Worm (Caenorhabditis elegans): ENCODE data around the gene F46E10.2.
A peak's percentile ranks its signal among the peaks of the same experiment; 100 is the strongest.

F46E10.2 gene

DNA sequence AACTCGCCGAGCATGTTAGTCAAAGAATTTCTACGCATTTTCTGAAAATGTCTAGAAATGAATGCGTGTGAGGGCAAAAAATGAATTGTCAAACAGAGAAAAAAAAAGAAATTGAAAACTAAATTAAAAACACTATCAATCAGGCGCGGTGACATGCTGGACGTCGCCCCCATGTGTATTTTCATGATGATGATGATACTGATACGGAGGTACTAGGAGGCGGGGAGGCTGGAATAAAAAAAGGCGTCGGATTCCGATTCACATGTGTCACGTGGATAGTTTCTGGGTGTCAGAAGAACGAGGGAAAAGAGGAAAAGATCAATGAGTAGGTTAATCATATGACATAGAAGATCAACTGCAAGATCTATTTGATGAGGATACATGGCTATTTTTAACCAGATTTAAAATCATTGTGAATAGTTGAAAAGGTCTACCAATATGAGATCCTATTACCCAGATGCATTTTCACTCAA is 14.9 kb upstream of the F46E10.2 start, which contains the start of gene W01A11.7:
W01A11.7 (minus strand) TSS at position 51 of the 473 bp plus-strand sequence.
- no peak for TF ChIP-seq dao-5 (tag; optimal IDR thresholded peaks at IDR 0.05)
- no peak for TF ChIP-seq him-1 (tag; optimal IDR thresholded peaks at IDR 0.05)
- no peak for TF ChIP-seq W03F9.2 (tag; optimal IDR thresholded peaks at IDR 0.05)

- TF ChIP-seq dao-5 (tag; optimal IDR thresholded peaks at IDR 0.05) = no peak
- no peak for TF ChIP-seq W03F9.2 (tag; optimal IDR thresholded peaks at IDR 0.05)
- TF ChIP-seq him-1 (tag; optimal IDR thresholded peaks at IDR 0.05) = no peak
Measured at ce11 chrV:6506238-6506956, 13.8 kb upstream of the F46E10.2 start.

ce11 chrV:6508703-6509102 is 11.5 kb upstream of the F46E10.2 start, which contains the start of gene ubh-3:
Gene ubh-3, minus strand, starts transcription at chrV:6508803.
- no peak for TF ChIP-seq W03F9.2 (tag; optimal IDR thresholded peaks at IDR 0.05)

- TF ChIP-seq W03F9.2 (tag; optimal IDR thresholded peaks at IDR 0.05) (no peak), him-1 (tag; optimal IDR thresholded peaks at IDR 0.05) (no peak), dao-5 (tag; optimal IDR thresholded peaks at IDR 0.05) (no peak)
Measured at ce11 chrV:6509717-6510116, 10.5 kb upstream of the F46E10.2 start, which contains the start of gene ubh-2. Gene ubh-2, minus strand, starts transcription at chrV:6509817.

DNA sequence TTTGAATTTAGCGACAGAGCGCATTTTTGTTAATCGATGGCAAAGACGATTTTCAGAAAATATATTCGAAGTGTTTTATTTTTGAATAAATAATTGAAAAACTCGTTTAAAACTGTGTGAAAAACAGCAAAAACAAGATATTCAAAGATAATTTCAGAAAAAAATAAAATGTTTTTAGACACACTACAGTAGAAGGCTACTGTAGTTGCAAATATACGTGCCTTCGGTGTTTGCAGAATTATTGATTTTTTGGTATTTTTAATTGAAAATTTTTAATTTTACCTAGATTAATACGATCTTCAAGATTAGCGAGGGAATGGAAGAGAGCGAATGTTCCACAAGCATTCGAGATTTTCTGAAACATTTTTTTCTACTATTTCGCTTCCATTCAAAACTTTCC is 9.6 kb upstream of the F46E10.2 start:
- TF ChIP-seq dao-5 (tag; optimal IDR thresholded peaks at IDR 0.05) (no peak), W03F9.2 (tag; optimal IDR thresholded peaks at IDR 0.05) (no peak), him-1 (tag; optimal IDR thresholded peaks at IDR 0.05) (no peak)

ce11 chrV:6511121-6511520 is 9.1 kb upstream of the F46E10.2 start, which contains the start of gene ubh-1:
Gene ubh-1, minus strand, starts transcription at chrV:6511409.
- TF ChIP-seq dao-5 (tag; optimal IDR thresholded peaks at IDR 0.05) (no peak), W03F9.2 (tag; optimal IDR thresholded peaks at IDR 0.05) (no peak), him-1 (tag; optimal IDR thresholded peaks at IDR 0.05) (no peak)

DNA sequence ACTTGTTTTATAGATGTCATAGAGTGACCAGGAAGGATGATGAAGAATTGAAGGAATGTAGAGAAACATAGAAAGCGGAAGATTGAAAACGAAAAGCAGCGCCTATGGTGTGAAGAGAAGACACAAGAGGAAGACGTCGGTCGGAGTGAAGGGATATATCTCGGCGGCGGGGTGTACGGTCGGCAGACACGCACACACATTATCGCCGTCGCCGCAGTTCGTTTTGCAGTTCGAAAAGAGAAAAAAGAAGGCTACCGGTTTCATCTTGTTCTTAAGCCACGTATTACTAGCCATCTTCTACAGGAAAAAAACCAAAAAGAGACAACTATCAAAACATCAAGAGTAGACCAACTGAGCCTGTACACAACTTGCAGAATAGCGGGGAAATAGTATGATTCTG is 6.9 kb upstream of the F46E10.2 start:
- TF ChIP-seq him-1 (tag; optimal IDR thresholded peaks at IDR 0.05) (no peak), W03F9.2 (tag; optimal IDR thresholded peaks at IDR 0.05) (no peak), dao-5 (tag; optimal IDR thresholded peaks at IDR 0.05) (no peak)

DNA sequence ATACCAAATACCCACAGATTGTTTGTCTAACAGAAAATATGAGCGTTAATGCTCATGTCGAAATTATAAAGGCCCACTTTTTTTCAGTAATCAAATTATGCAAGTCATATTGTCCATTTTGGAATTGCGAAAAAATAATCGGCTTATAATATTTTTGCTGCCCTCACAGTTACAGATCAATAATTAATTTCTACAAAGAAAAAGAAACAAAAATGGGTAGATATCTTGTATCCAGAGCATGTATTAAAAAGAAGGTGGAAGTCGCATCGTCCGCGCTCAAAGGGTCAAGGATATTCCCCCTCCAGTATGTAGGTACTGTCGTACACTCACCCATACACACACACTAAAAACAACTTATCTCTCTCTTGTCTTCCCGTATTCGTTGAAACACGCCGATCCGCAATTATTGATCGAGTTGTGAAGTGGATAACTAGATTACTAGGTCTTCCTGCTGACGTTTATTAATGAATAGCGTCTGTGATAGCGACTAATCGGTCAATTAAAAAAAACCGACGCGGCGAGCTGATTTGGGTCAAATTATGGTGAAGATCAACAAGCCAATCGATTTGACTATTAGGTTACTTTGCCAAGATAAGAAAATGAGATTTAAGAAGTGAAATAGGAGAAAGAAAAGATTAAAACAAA is 6.3 kb upstream of the F46E10.2 start:
- TF ChIP-seq W03F9.2 (tag; optimal IDR thresholded peaks at IDR 0.05) = no peak
- TF ChIP-seq dao-5 (tag; optimal IDR thresholded peaks at IDR 0.05) = no peak
- TF ChIP-seq him-1 (tag; optimal IDR thresholded peaks at IDR 0.05) = no peak

DNA sequence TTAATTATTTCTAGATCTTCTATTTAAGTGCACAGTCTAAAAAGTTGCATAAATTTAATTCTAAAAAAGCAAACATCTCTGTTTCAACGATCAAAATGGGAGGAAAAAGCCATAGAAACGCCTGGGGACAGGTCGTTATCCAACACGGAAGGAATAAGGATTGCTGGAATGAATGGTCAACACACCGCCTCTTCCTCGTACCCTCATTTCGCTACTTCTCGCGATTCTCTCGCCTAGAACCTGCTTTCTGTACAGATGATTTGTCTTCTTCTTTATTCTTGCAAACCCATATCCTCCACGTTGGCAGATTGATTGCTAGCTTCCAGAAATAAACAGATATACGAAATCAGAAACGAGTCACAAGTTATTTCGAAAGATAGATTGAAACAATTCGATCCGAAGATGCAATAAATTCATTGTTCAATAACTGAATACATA is 5.3 kb upstream of the F46E10.2 start, which contains the start of gene dpy-11:
dpy-11 (minus strand) TSS at position 354 of the 438 bp plus-strand sequence.
- TF ChIP-seq him-1 (tag; optimal IDR thresholded peaks at IDR 0.05) = no peak
- no peak for TF ChIP-seq dao-5 (tag; optimal IDR thresholded peaks at IDR 0.05)
- peak; percentile 18 for TF ChIP-seq W03F9.2 (tag; optimal IDR thresholded peaks at IDR 0.05)

- TF ChIP-seq W03F9.2 (tag; optimal IDR thresholded peaks at IDR 0.05) (no peak), dao-5 (tag; optimal IDR thresholded peaks at IDR 0.05) (no peak), him-1 (tag; optimal IDR thresholded peaks at IDR 0.05) (no peak)
Measured at ce11 chrV:6515344-6515743, 4.9 kb upstream of the F46E10.2 start.

DNA sequence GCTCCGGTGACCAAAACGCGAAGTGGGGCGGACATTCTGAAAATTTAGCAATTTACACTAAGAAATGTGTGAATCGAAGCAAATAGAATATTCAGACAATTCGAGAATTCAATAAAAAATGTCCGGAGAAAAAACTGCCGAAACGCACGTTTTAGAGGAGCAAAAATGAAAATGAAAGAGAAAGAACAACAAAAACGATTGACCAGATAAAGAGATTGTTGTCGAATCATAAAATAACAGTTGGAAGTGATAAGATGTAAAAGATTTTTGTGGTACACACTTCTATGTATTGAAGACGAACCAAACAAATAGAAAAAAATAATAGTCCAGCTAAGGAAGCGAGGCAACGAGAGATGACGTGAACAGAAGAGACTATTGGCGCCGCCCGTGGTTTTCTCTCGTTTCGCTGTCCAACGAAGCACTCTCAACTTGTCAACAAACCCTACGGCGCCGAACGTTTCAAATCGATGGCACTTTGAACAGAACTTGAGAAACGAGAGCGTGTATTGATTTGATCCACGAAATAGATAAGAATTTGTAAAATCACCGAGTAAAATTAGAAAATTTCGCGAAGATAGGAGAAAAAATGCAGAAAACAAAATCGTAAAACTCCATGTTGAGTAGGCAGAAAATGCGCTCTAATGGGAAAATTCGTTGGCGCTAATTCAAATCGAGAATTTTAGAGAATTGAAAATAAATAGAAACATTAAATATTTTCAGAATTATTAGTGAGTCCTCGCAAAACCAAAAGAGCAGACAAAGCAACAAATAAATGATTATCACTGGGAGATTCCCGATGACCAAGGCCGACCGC is 3.5 kb upstream of the F46E10.2 start, which contains the start of gene mdh-1:
mdh-1 (minus strand) TSS at position 36 of the 814 bp plus-strand sequence.
- TF ChIP-seq him-1 (tag; optimal IDR thresholded peaks at IDR 0.05) = no peak
- TF ChIP-seq W03F9.2 (tag; optimal IDR thresholded peaks at IDR 0.05) = no peak
- TF ChIP-seq dao-5 (tag; optimal IDR thresholded peaks at IDR 0.05) = no peak

- TF ChIP-seq W03F9.2 (tag; optimal IDR thresholded peaks at IDR 0.05) (no peak), him-1 (tag; optimal IDR thresholded peaks at IDR 0.05) (no peak), dao-5 (tag; optimal IDR thresholded peaks at IDR 0.05) (no peak)
Measured at ce11 chrV:6517305-6518224, 2.7 kb upstream of the F46E10.2 start.

DNA sequence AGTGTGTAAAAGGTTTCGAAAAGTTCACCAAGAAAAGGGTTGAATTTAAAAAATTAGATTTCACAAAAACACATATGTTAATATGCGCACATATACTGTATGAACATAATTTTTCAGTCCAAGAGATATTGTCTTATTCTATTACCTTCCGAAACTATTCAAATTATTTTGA is 2.1 kb upstream of the F46E10.2 start, which contains the start of gene F46E10.3:
F46E10.3 (plus strand) TSS at position 73 of the 172 bp plus-strand sequence.
- TF ChIP-seq him-1 (tag; optimal IDR thresholded peaks at IDR 0.05) (no peak), W03F9.2 (tag; optimal IDR thresholded peaks at IDR 0.05) (no peak), dao-5 (tag; optimal IDR thresholded peaks at IDR 0.05) (no peak)
